Fruit fly (Drosophila melanogaster): ENCODE measurements around the gene gwl.

The gwl gene

DNA sequence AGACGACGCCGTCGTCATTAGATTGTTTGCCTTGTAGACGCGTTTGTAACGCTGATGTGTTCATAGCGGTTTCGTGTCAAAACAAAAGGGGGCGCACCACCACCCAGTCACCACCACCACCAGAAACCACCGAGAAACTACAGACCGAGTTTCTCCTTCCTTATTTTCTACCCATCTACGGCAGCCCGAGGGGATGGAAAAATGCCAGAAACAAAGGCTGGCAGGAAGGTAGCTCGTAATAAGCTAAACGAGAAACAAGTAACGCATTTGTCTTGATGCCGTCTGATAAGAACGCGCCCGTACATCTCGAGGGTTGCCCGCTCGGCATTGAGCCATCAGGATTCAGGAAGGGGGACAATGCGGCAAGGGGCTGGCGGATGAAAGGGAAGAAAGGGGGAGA lies 38.7 kb upstream of the gwl start:
- TF ChIP-seq fd96Ca (GFP tag; IDR thresholded peaks at IDR 0.05) (no peak), Ets98B (GFP tag; IDR thresholded peaks at IDR 0.05) (no peak), CG12605 (GFP tag; IDR thresholded peaks at IDR 0.05) (no peak), rn (GFP tag; IDR thresholded peaks at IDR 0.05) (no peak), CG10348 (GFP tag; IDR thresholded peaks at IDR 0.05) (no peak), EcR (GFP tag; optimal IDR thresholded peaks at IDR 0.05) (no peak), Snoo (tag; optimal IDR thresholded peaks at IDR 0.05) (no peak), D1 (tag; optimal IDR thresholded peaks at IDR 0.05) (no peak), CG32121 (GFP tag; IDR thresholded peaks at IDR 0.05) (no peak), CG8301 (tag; optimal IDR thresholded peaks at IDR 0.05) (no peak), CG34367 (tag; optimal IDR thresholded peaks at IDR 0.05) (no peak), CG15710 (tag; optimal IDR thresholded peaks at IDR 0.05) (no peak), gl (tag; optimal IDR thresholded peaks at IDR 0.05) (no peak), CG9948 (tag; optimal IDR thresholded peaks at IDR 0.05) (no peak), CG17806 (tag; optimal IDR thresholded peaks at IDR 0.05) (no peak), CG13204 (GFP tag; optimal IDR thresholded peaks at IDR 0.05) (no peak), CG14655 (GFP tag; optimal IDR thresholded peaks at IDR 0.05) (no peak), Pif1B (GFP tag; optimal IDR thresholded peaks at IDR 0.05) (no peak), CG8159 (tag; optimal IDR thresholded peaks at IDR 0.05) (no peak)

DNA sequence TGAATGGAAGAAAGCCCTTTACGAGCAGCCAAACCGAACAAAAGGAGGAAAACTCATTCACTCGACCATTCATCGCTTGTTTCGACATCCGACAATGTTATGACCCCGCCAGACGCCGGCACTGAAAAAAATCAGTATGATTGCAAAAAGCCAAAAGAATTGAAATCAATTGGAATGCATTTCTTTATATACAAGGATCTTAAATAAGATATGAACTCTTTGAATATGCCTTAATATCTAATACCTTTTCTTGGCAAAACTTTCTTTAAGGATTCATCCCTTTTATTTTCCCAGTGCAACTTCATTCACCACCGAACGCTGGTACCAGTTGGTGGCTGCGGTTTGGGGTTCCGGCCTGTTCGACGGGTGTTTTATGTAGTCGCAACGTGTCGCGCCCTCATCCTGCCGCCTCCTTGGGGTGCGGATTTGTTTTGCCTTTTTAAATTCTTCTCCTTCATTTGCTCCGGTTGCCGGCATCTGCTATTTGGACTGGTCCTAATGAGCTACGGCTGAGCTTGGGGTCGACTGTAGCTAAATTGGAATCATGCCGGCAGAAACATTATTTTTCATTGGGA lies 26.3 kb upstream of the gwl start:
- no peak for TF ChIP-seq CG17806 (tag; optimal IDR thresholded peaks at IDR 0.05)
- no peak for TF ChIP-seq CG10348 (GFP tag; IDR thresholded peaks at IDR 0.05)
- peak; percentile 37 for TF ChIP-seq CG34367 (tag; optimal IDR thresholded peaks at IDR 0.05)
- TF ChIP-seq CG8159 (tag; optimal IDR thresholded peaks at IDR 0.05) = peak; percentile 79
- peak; percentile 42 for TF ChIP-seq CG14655 (GFP tag; optimal IDR thresholded peaks at IDR 0.05)
- TF ChIP-seq CG9948 (tag; optimal IDR thresholded peaks at IDR 0.05) = no peak
- no peak for TF ChIP-seq Snoo (tag; optimal IDR thresholded peaks at IDR 0.05)
- no peak for TF ChIP-seq CG32121 (GFP tag; IDR thresholded peaks at IDR 0.05)
- TF ChIP-seq CG13204 (GFP tag; optimal IDR thresholded peaks at IDR 0.05) = peak; percentile 9
- TF ChIP-seq CG4496 (GFP tag; IDR thresholded peaks at IDR 0.05) = no peak
- no peak for TF ChIP-seq Ets98B (GFP tag; IDR thresholded peaks at IDR 0.05)
- no peak; the same call in 2 of the 3 replicates for TF ChIP-seq fd96Ca (GFP tag; IDR thresholded peaks at IDR 0.05)
- peak; percentile 43 for TF ChIP-seq Pif1B (GFP tag; optimal IDR thresholded peaks at IDR 0.05)
- TF ChIP-seq Pif1A (GFP tag; optimal IDR thresholded peaks at IDR 0.05) = peak; percentile 53
- TF ChIP-seq rn (GFP tag; IDR thresholded peaks at IDR 0.05) = no peak
- no peak for TF ChIP-seq EcR (GFP tag; optimal IDR thresholded peaks at IDR 0.05)
- TF ChIP-seq D1 (tag; optimal IDR thresholded peaks at IDR 0.05) = no peak
- TF ChIP-seq CG8301 (tag; optimal IDR thresholded peaks at IDR 0.05) = no peak
- peak; percentile 73 for TF ChIP-seq CG15710 (tag; optimal IDR thresholded peaks at IDR 0.05)
- TF ChIP-seq gl (tag; optimal IDR thresholded peaks at IDR 0.05) = peak; percentile 41
- no peak; the same call in 1 of the 2 replicates for TF ChIP-seq CG12605 (GFP tag; IDR thresholded peaks at IDR 0.05)

DNA sequence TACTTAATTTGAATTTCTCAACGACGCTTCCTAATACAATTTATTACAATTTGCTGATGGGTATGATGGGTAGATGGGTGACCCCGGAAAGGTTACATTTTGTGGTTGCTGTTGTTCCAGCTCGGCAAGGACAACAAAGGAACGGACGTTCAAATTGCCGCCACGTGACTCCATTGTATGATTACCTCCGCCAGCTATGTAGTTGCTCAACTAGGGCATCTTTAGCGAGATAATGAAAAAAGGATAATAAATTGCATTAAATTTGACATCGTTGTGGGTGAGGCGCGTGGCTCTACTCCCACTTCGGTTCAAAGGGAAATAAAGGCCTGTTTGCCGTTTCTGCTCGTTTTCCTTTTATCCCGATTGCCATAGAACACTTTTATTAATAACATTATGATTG lies 24.8 kb upstream of the gwl start:
- TF ChIP-seq Snoo (tag; optimal IDR thresholded peaks at IDR 0.05) (no peak), rn (GFP tag; IDR thresholded peaks at IDR 0.05) (no peak), CG10348 (GFP tag; IDR thresholded peaks at IDR 0.05) (no peak), CG13204 (GFP tag; optimal IDR thresholded peaks at IDR 0.05) (no peak), EcR (GFP tag; optimal IDR thresholded peaks at IDR 0.05) (no peak), CG8301 (tag; optimal IDR thresholded peaks at IDR 0.05) (no peak), CG9948 (tag; optimal IDR thresholded peaks at IDR 0.05) (no peak), fd96Ca (GFP tag; IDR thresholded peaks at IDR 0.05) (no peak), CG32121 (GFP tag; IDR thresholded peaks at IDR 0.05) (no peak), CG15710 (tag; optimal IDR thresholded peaks at IDR 0.05) (no peak), CG12605 (GFP tag; IDR thresholded peaks at IDR 0.05) (no peak), Pif1B (GFP tag; optimal IDR thresholded peaks at IDR 0.05) (no peak), CG4496 (GFP tag; IDR thresholded peaks at IDR 0.05) (no peak), CG17806 (tag; optimal IDR thresholded peaks at IDR 0.05) (no peak)

- TF ChIP-seq CG14655 (GFP tag; optimal IDR thresholded peaks at IDR 0.05) (no peak), CG4496 (GFP tag; IDR thresholded peaks at IDR 0.05) (no peak), CG10348 (GFP tag; IDR thresholded peaks at IDR 0.05) (no peak), CG34367 (tag; optimal IDR thresholded peaks at IDR 0.05) (no peak), fd96Ca (GFP tag; IDR thresholded peaks at IDR 0.05) (no peak), CG15710 (tag; optimal IDR thresholded peaks at IDR 0.05) (no peak), CG32121 (GFP tag; IDR thresholded peaks at IDR 0.05) (no peak), rn (GFP tag; IDR thresholded peaks at IDR 0.05) (no peak), gl (tag; optimal IDR thresholded peaks at IDR 0.05) (no peak), CG9948 (tag; optimal IDR thresholded peaks at IDR 0.05) (no peak)
Observed at dm6 chr3R:18722490-18722889, 23.7 kb upstream of the gwl start, which contains the start of gene CG34283. TSS of gene CG34283 (minus strand) at chr3R:18722590.

dm6 chr3R:18726334-18726733 lies 19.8 kb upstream of the gwl start, which contains the start of gene CG7714:
TSS of gene CG7714 (minus strand) at chr3R:18726434.
- TF ChIP-seq CG17806 (tag; optimal IDR thresholded peaks at IDR 0.05) (no peak), Pif1A (GFP tag; optimal IDR thresholded peaks at IDR 0.05) (no peak), CG9948 (tag; optimal IDR thresholded peaks at IDR 0.05) (no peak), CG12605 (GFP tag; IDR thresholded peaks at IDR 0.05) (no peak), EcR (GFP tag; optimal IDR thresholded peaks at IDR 0.05) (no peak)

DNA sequence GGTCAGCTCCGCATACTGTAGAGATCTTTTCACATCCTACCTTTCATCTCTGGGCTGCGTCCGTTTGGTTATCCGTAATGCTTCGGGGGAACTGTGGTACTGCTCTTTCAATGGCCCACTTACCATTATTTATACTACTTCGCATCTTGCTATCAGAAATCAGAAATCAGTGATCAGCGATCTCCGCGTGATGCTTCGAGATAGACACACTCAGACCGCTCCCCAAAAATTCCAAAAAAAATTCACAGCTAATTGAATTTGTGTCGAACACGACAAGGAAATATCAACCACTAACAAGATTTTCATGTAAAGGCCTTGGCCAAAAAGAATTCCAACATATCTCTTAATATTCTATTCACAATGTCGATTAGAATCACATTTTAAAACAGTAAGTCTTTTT lies 17.8 kb upstream of the gwl start, which contains the start of gene CG7715:
TSS of gene CG7715 (minus strand) at position 101 of the 400 bp plus-strand sequence.
- TF ChIP-seq rn (GFP tag; IDR thresholded peaks at IDR 0.05) = no peak
- TF ChIP-seq CG8301 (tag; optimal IDR thresholded peaks at IDR 0.05) = no peak
- no peak for TF ChIP-seq CG15710 (tag; optimal IDR thresholded peaks at IDR 0.05)
- TF ChIP-seq CG34367 (tag; optimal IDR thresholded peaks at IDR 0.05) = no peak
- no peak for TF ChIP-seq Ets98B (GFP tag; IDR thresholded peaks at IDR 0.05)
- TF ChIP-seq CG14655 (GFP tag; optimal IDR thresholded peaks at IDR 0.05) = no peak
- TF ChIP-seq CG12605 (GFP tag; IDR thresholded peaks at IDR 0.05) = no peak
- TF ChIP-seq Snoo (tag; optimal IDR thresholded peaks at IDR 0.05) = no peak
- TF ChIP-seq Pif1B (GFP tag; optimal IDR thresholded peaks at IDR 0.05) = no peak
- no peak for TF ChIP-seq CG9948 (tag; optimal IDR thresholded peaks at IDR 0.05)
- TF ChIP-seq CG32121 (GFP tag; IDR thresholded peaks at IDR 0.05) = no peak
- TF ChIP-seq fd96Ca (GFP tag; IDR thresholded peaks at IDR 0.05) = no peak
- TF ChIP-seq D1 (tag; optimal IDR thresholded peaks at IDR 0.05) = no peak
- no peak for TF ChIP-seq CG17806 (tag; optimal IDR thresholded peaks at IDR 0.05)

All from whole organism, pupa.